Worm (Caenorhabditis elegans) whole organism, L3 larva: ENCODE measurements around the gene fbxa-95.

ENCODE experiments used
- R02D3.7 ChIP-seq: fragments of 150-350 bp; optimal IDR thresholded peaks from 2 replicates; lab custom pipeline; 2014; ENCODE audit warnings: missing biosample characterization, missing genetic modification characterization
- ceh-16 ChIP-seq: sonication (generic microtip); optimal IDR thresholded peaks from 2 replicates; lab custom pipeline; 2017; ENCODE audit warnings: missing biosample characterization, missing genetic modification characterization
- ceh-82 ChIP-seq: fragments of 150-350 bp; optimal IDR thresholded peaks from 2 replicates; lab custom pipeline; 2014; ENCODE audit warnings: missing biosample characterization, missing genetic modification characterization
- ceh-9 ChIP-seq: sonication (generic microtip); optimal IDR thresholded peaks from 2 replicates; lab custom pipeline; 2018; ENCODE audit warnings: missing biosample characterization, missing genetic modification characterization
- egl-27 ChIP-seq: sonication (generic microtip); optimal IDR thresholded peaks from 4 replicates; lab custom pipeline; 2017; ENCODE audit warnings: missing biosample characterization, missing genetic modification reagents, missing genetic modification characterization
- egl-5 ChIP-seq: fragments of 150-350 bp; optimal IDR thresholded peaks from 2 replicates; lab custom pipeline; 2017; ENCODE audit warnings: missing biosample characterization, missing genetic modification reagents, missing genetic modification characterization, inconsistent platforms
- elt-1 ChIP-seq: fragments of 150-350 bp; optimal IDR thresholded peaks from 2 replicates; lab custom pipeline; 2014; ENCODE audit warnings: missing biosample characterization, missing genetic modification characterization
- elt-2 ChIP-seq: sonication (generic microtip); optimal IDR thresholded peaks from 2 replicates; lab custom pipeline; 2016; ENCODE audit warnings: missing genetic modification reagents, mild to moderate bottlenecking, missing genetic modification characterization, missing compliant biosample characterization
- elt-3 ChIP-seq, 3 experiments: fragments of 150-350 bp in 1 of 3; sonication (generic microtip) in 2 of 3; optimal IDR thresholded peaks; 2 replicates in 2 of 3; 4 replicates in 1 of 3; lab custom pipeline; 2014 to 2017; ENCODE audit warnings: missing biosample characterization in 3 of 3, missing genetic modification characterization in 3 of 3
- eor-1 ChIP-seq, 2 experiments: fragments of 150-350 bp; optimal IDR thresholded peaks; 2 replicates each; lab custom pipeline; 2014 to 2018; ENCODE audit warnings: missing biosample characterization in 2 of 2, missing genetic modification characterization in 2 of 2
- fkh-10 ChIP-seq: sonication (generic microtip); optimal IDR thresholded peaks from 2 replicates; lab custom pipeline; 2017; ENCODE audit warnings: missing biosample characterization, missing genetic modification reagents, missing genetic modification characterization
- fkh-2 ChIP-seq: fragments of 150-350 bp; optimal IDR thresholded peaks from 2 replicates; lab custom pipeline; 2014; ENCODE audit warnings: missing biosample characterization, missing genetic modification reagents, missing genetic modification characterization
- lin-15B ChIP-seq: fragments of 150-350 bp; optimal IDR thresholded peaks from 2 replicates; lab custom pipeline; 2014; ENCODE audit warnings: missing biosample characterization, missing genetic modification characterization
- nfya-1 ChIP-seq: sonication (generic microtip); optimal IDR thresholded peaks from 2 replicates; lab custom pipeline; 2017; ENCODE audit warnings: missing genetic modification characterization, mild to moderate bottlenecking, missing compliant biosample characterization, antibody characterized with exemption, moderate library complexity; ENCODE audit not compliant: insufficient read depth
- nhr-11 ChIP-seq: fragments of 150-350 bp; optimal IDR thresholded peaks from 2 replicates; lab custom pipeline; 2014; ENCODE audit warnings: missing biosample characterization, missing genetic modification characterization
- nhr-23 ChIP-seq: fragments of 150-350 bp; optimal IDR thresholded peaks from 2 replicates; lab custom pipeline; 2014; ENCODE audit warnings: missing biosample characterization, missing genetic modification reagents, missing genetic modification characterization
- nhr-237 ChIP-seq: fragments of 150-350 bp; optimal IDR thresholded peaks from 2 replicates; lab custom pipeline; 2014; ENCODE audit warnings: missing biosample characterization, missing genetic modification characterization
- nhr-28 ChIP-seq: fragments of 150-350 bp; optimal IDR thresholded peaks from 2 replicates; lab custom pipeline; 2014; ENCODE audit warnings: missing biosample characterization, missing genetic modification characterization
- nhr-67 ChIP-seq: fragments of 150-350 bp; optimal IDR thresholded peaks from 2 replicates; lab custom pipeline; 2014; ENCODE audit warnings: missing biosample characterization, missing genetic modification characterization
- pha-4 ChIP-seq: fragments of 150-350 bp; optimal IDR thresholded peaks from 2 replicates; lab custom pipeline; 2014; ENCODE audit warnings: missing biosample characterization, missing genetic modification reagents, missing genetic modification characterization
- pqm-1 ChIP-seq: fragments of 150-350 bp; optimal IDR thresholded peaks from 2 replicates; lab custom pipeline; 2017; ENCODE audit warnings: missing biosample characterization, missing genetic modification characterization, inconsistent platforms
- skn-1 ChIP-seq: fragments of 150-350 bp; optimal IDR thresholded peaks from 2 replicates; lab custom pipeline; 2014; ENCODE audit warnings: missing biosample characterization, missing genetic modification characterization
- snpc-4 ChIP-seq: fragments of 150-350 bp; optimal IDR thresholded peaks from 2 replicates; lab custom pipeline; 2014; ENCODE audit warnings: missing biosample characterization, missing genetic modification characterization
- tbx-2 ChIP-seq: sonication (generic microtip); optimal IDR thresholded peaks from 2 replicates; lab custom pipeline; 2016; ENCODE audit warnings: mild to moderate bottlenecking, missing genetic modification characterization, missing compliant biosample characterization
- zag-1 ChIP-seq: fragments of 150-350 bp; optimal IDR thresholded peaks from 2 replicates; lab custom pipeline; 2014; ENCODE audit warnings: missing biosample characterization, missing genetic modification characterization
- ztf-11 ChIP-seq: fragments of 150-350 bp; optimal IDR thresholded peaks from 2 replicates; lab custom pipeline; 2014; ENCODE audit warnings: missing biosample characterization, missing genetic modification characterization
- ztf-4 ChIP-seq: fragments of 150-350 bp; optimal IDR thresholded peaks from 2 replicates; lab custom pipeline; 2014; ENCODE audit warnings: missing biosample characterization, missing genetic modification characterization

The fbxa-95 gene

DNA sequence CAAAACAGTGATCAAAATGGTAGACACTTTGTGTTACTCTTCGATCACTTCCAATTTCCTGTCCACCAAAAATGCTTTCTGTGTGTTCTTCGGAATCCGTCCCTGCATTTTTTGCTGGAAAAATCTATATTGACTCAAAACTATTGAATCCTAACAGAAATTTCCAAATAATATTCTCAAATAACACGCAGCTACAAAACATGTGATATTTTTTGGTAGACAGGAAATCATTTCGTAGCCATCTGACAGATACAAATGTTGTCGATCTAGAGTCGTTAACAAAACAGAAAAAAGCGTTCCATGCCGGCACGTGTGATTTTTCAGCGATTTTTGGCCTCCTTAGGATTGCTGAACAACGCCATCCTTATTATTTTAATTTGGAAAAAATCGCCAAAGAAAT lies 41.6 kb downstream of the fbxa-95 start, which contains the start of gene str-263:
TSS of gene str-263 (plus strand) at position 301 of the 400 bp plus-strand sequence.
- TF ChIP-seq eor-1 (tag; optimal IDR thresholded peaks at IDR 0.05; lab: Kevin White, UChicago) (no peak), zag-1 (tag; lab: Kevin White, UChicago) (no peak)

- no peak for TF ChIP-seq pha-4
- no peak for TF ChIP-seq egl-27 (tag; lab: Kevin White, UChicago)
- no peak for TF ChIP-seq pqm-1
- no peak for TF ChIP-seq nhr-11 (tag; lab: Kevin White, UChicago)
- TF ChIP-seq nhr-237, result no peak
- TF ChIP-seq eor-1 (tag; optimal IDR thresholded peaks at IDR 0.05; lab: Kevin White, UChicago), result no peak
- TF ChIP-seq lin-15B, result no peak
- no peak for TF ChIP-seq snpc-4 (tag; lab: Kevin White, UChicago)
- TF ChIP-seq ceh-16 (tag; lab: Kevin White, UChicago), result no peak
- TF ChIP-seq egl-5 (tag; lab: Kevin White, UChicago), result no peak
- TF ChIP-seq fkh-2 (tag; lab: Kevin White, UChicago), result no peak
- TF ChIP-seq elt-1 (tag; lab: Kevin White, UChicago), result no peak
Measured at ce11 chrV:15614534-15614933, 43.3 kb downstream of the fbxa-95 start.

DNA sequence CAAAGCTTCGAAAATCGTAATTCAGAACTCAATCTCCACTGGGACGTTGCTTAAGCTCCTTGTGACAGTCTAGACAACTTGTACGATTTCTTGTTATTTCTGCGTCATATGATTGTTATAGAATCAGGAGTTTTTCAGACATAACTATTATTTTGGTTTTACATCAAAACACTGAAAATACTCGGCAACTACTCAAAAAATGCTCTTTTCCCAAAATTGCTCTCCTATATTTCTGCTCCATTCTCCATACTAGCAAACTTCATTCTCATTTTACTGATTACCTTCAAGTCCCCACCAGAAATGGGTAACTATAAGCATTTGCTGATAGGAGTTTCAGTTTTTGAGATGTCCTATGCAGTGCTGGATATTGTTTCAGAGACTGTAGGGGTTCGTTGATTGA lies 50.2 kb downstream of the fbxa-95 start, which contains the start of gene C55A1.1:
TSS of gene C55A1.1 (plus strand) at position 301 of the 400 bp plus-strand sequence.
- no peak for TF ChIP-seq ztf-11 (tag; lab: Kevin White, UChicago)
- TF ChIP-seq nfya-1 (tag; lab: Kevin White, UChicago), result no peak
- no peak for TF ChIP-seq pqm-1
- TF ChIP-seq fkh-10, result no peak
- no peak for TF ChIP-seq tbx-2 (tag; lab: Kevin White, UChicago)
- TF ChIP-seq lin-15B, result no peak
- TF ChIP-seq ztf-4, result no peak
- no peak for TF ChIP-seq nhr-28 (tag; lab: Kevin White, UChicago)
- TF ChIP-seq ceh-82 (tag; lab: Kevin White, UChicago), result no peak
- TF ChIP-seq elt-2, result no peak
- no peak for TF ChIP-seq elt-3 (tag; optimal IDR thresholded peaks at IDR 0.05; lab: Kevin White, UChicago)
- no peak for TF ChIP-seq nhr-11 (tag; lab: Kevin White, UChicago)
- TF ChIP-seq nhr-23 (tag; lab: Kevin White, UChicago), result no peak
- TF ChIP-seq egl-27 (tag; lab: Kevin White, UChicago), result no peak
- TF ChIP-seq nhr-67 (tag; lab: Kevin White, UChicago), result no peak
- no peak for TF ChIP-seq ceh-9 (tag; lab: Kevin White, UChicago)
- no peak for TF ChIP-seq skn-1 (tag; lab: Kevin White, UChicago)
- no peak for TF ChIP-seq R02D3.7 (tag; lab: Kevin White, UChicago)
